Fruit fly (Drosophila melanogaster): Measurements from ENCODE around the gene CG3457.

DNA sequence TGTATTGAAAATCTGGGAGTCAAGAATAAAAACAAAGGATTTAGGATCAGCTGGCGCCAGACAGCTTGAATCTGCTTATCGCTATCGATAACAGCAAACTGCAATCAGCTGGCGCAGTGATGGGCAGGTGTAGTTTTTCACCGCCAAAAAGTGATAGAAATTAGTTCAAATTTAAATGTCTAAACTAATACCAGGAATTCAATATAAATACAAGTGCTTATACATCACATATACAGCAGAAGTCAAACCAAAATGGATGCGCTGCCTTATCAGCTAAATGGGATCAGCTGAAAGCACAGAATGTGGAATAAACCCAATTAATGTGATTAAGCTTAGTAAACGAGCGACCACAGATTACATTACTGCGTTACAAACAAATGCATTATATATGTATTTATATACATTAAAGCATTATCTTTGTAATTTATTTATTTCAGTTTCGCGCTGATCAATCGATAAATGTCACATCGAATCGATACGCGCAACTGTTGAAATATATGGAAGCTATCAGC is 6.8 kb upstream of the CG3457 start, which contains the start of gene pn:
- TF ChIP-seq CG8632 (GFP tag; optimal IDR thresholded peaks at IDR 0.05), result no peak
- no peak for TF ChIP-seq fkh (GFP tag; optimal IDR thresholded peaks at IDR 0.05)
- no peak for TF ChIP-seq dac (GFP tag; optimal IDR thresholded peaks at IDR 0.05)
- no peak for TF ChIP-seq lz (GFP tag; optimal IDR thresholded peaks at IDR 0.05)
- peak; percentile 2 for TF ChIP-seq CG3032 (tag; optimal IDR thresholded peaks at IDR 0.05)

Measured in whole organism, prepupa.